Fruit fly (Drosophila melanogaster) whole organism, pupa: ENCODE data around the gene PolG2.

Experiments used
- CG10348 ChIP-seq: fragments of 200-800 bp; sonication (Bioruptor generic); IDR thresholded peaks from 2 replicates; pipeline ENCODE4 v1.3.6; 2022; ENCODE audit warnings: missing biosample characterization, missing genetic modification characterization
- CG13204 ChIP-seq: fragments of 200-800 bp; sonication (Bioruptor generic); optimal IDR thresholded peaks from 2 replicates; lab custom pipeline; 2018; ENCODE audit warnings: missing biosample characterization, mild to moderate bottlenecking, missing genetic modification characterization, moderate library complexity
- CG14655 ChIP-seq: fragments of 200-800 bp; sonication (Bioruptor generic); optimal IDR thresholded peaks from 3 replicates; lab custom pipeline; 2017; ENCODE audit warnings: mild to moderate bottlenecking, missing biosample characterization, missing genetic modification reagents, missing genetic modification characterization
- CG15710 ChIP-seq: fragments of 200-800 bp; sonication (Bioruptor generic); optimal IDR thresholded peaks from 2 replicates; lab custom pipeline; 2018; ENCODE audit warnings: missing biosample characterization, mild to moderate bottlenecking, missing genetic modification characterization, moderate library complexity
- CG34367 ChIP-seq: fragments of 200-800 bp; sonication (Bioruptor generic); optimal IDR thresholded peaks from 2 replicates; lab custom pipeline; 2018; ENCODE audit warnings: missing biosample characterization, mild to moderate bottlenecking, missing genetic modification characterization
- CG4496 ChIP-seq: fragments of 200-800 bp; sonication (Bioruptor generic); IDR thresholded peaks from 3 replicates; pipeline ENCODE4 v1.3.6; 2022; ENCODE audit warnings: missing biosample characterization, missing genetic modification characterization
- EcR ChIP-seq: fragments of 200-800 bp; sonication (Bioruptor generic); optimal IDR thresholded peaks from 3 replicates; lab custom pipeline; 2019; ENCODE audit warnings: missing biosample characterization, missing genetic modification characterization, mild to moderate bottlenecking, moderate library complexity, missing genetic modification reagents
- Ets98B ChIP-seq: fragments of 200-800 bp; sonication (Bioruptor generic); IDR thresholded peaks from 2 replicates; pipeline ENCODE4 v1.3.6; 2022; ENCODE audit warnings: missing biosample characterization, missing genetic modification characterization
- Snoo ChIP-seq: fragments of 200-800 bp; sonication (Bioruptor generic); optimal IDR thresholded peaks from 3 replicates; lab custom pipeline; 2017; ENCODE audit warnings: missing biosample characterization, mild to moderate bottlenecking, missing genetic modification characterization, inconsistent platforms
- fd96Ca ChIP-seq: fragments of 200-800 bp; sonication (Bioruptor generic); IDR thresholded peaks from 3 replicates; pipeline ENCODE4 v1.3.6; 2022; ENCODE audit warnings: missing biosample characterization, missing genetic modification characterization
- rn ChIP-seq: fragments of 200-800 bp; sonication (Bioruptor generic); IDR thresholded peaks from 2 replicates; pipeline ENCODE4 v1.3.6; 2022; ENCODE audit warnings: missing biosample characterization, missing genetic modification characterization

dm6 chr2L:13807097-13807496, 25.8 kb downstream of the PolG2 start:
- TF ChIP-seq CG10348 (no peak), EcR (GFP tag; lab: Kevin White, UChicago) (no peak), CG13204 (GFP tag; lab: Kevin White, UChicago) (no peak), fd96Ca (no peak), CG34367 (tag; lab: Kevin White, UChicago) (no peak), CG4496 (GFP tag; lab: Robert Waterston, UW) (no peak), Ets98B (GFP tag; lab: Robert Waterston, UW) (no peak), rn (GFP tag; lab: Robert Waterston, UW) (no peak), CG14655 (GFP tag; lab: Kevin White, UChicago) (no peak), Snoo (no peak), CG15710 (tag; lab: Kevin White, UChicago) (no peak)
